Fruit fly (Drosophila melanogaster): Measurements from ENCODE around the gene CG9839.

Gene CG9839

dm6 chr3R:8805388-8805852 lies at the start of gene CG9839:
CG9839 (minus strand) TSS chr3R:8805802.
- no peak for TF ChIP-seq psq (optimal IDR thresholded peaks at IDR 0.05)
- no peak for TF ChIP-seq Dll (optimal IDR thresholded peaks at IDR 0.05)
- TF ChIP-seq usp (GFP tag; optimal IDR thresholded peaks at IDR 0.05) = no peak
- no peak for TF ChIP-seq pan (optimal IDR thresholded peaks at IDR 0.05)
- TF ChIP-seq CG8478 (optimal IDR thresholded peaks at IDR 0.05) = no peak
- TF ChIP-seq EcR (GFP tag; optimal IDR thresholded peaks at IDR 0.05) = no peak

- TF ChIP-seq pan (optimal IDR thresholded peaks at IDR 0.05) (no peak), Dll (optimal IDR thresholded peaks at IDR 0.05) (no peak), psq (optimal IDR thresholded peaks at IDR 0.05) (no peak), CG8478 (optimal IDR thresholded peaks at IDR 0.05) (no peak), EcR (GFP tag; optimal IDR thresholded peaks at IDR 0.05) (no peak), usp (GFP tag; optimal IDR thresholded peaks at IDR 0.05) (no peak)
These were observed 49.1 kb upstream of the CG9839 start for dm6 chr3R:8854619-8855206.

dm6 chr3R:8853706-8854105 lies 48.1 kb upstream of the CG9839 start:
- TF ChIP-seq CG8478 (optimal IDR thresholded peaks at IDR 0.05) (no peak), pan (optimal IDR thresholded peaks at IDR 0.05) (no peak), usp (GFP tag; optimal IDR thresholded peaks at IDR 0.05) (no peak), Dll (optimal IDR thresholded peaks at IDR 0.05) (no peak), psq (optimal IDR thresholded peaks at IDR 0.05) (no peak), EcR (GFP tag; optimal IDR thresholded peaks at IDR 0.05) (no peak)

dm6 chr3R:8853197-8853596 lies 47.6 kb upstream of the CG9839 start:
- TF ChIP-seq psq (optimal IDR thresholded peaks at IDR 0.05) (no peak), EcR (GFP tag; optimal IDR thresholded peaks at IDR 0.05) (no peak), CG8478 (optimal IDR thresholded peaks at IDR 0.05) (no peak), pan (optimal IDR thresholded peaks at IDR 0.05) (no peak), usp (GFP tag; optimal IDR thresholded peaks at IDR 0.05) (no peak), Dll (optimal IDR thresholded peaks at IDR 0.05) (no peak)

dm6 chr3R:8850616-8851015 lies 45.0 kb upstream of the CG9839 start:
- TF ChIP-seq usp (GFP tag; optimal IDR thresholded peaks at IDR 0.05) (no peak), CG8478 (optimal IDR thresholded peaks at IDR 0.05) (no peak)

- TF ChIP-seq Dll (optimal IDR thresholded peaks at IDR 0.05) = no peak
- no peak for TF ChIP-seq CG8478 (optimal IDR thresholded peaks at IDR 0.05)
- TF ChIP-seq EcR (GFP tag; optimal IDR thresholded peaks at IDR 0.05) = no peak
- TF ChIP-seq pan (optimal IDR thresholded peaks at IDR 0.05) = no peak
These were observed 44.0 kb upstream of the CG9839 start for dm6 chr3R:8849373-8850228.

- TF ChIP-seq Dll (optimal IDR thresholded peaks at IDR 0.05) (no peak), CG8478 (optimal IDR thresholded peaks at IDR 0.05) (no peak), EcR (GFP tag; optimal IDR thresholded peaks at IDR 0.05) (no peak), usp (GFP tag; optimal IDR thresholded peaks at IDR 0.05) (no peak), psq (optimal IDR thresholded peaks at IDR 0.05) (no peak), pan (optimal IDR thresholded peaks at IDR 0.05) (no peak)
These were observed 42.6 kb upstream of the CG9839 start for dm6 chr3R:8848190-8848589.

- TF ChIP-seq usp (GFP tag; optimal IDR thresholded peaks at IDR 0.05) = no peak
- TF ChIP-seq Dll (optimal IDR thresholded peaks at IDR 0.05) = no peak
- TF ChIP-seq CG8478 (optimal IDR thresholded peaks at IDR 0.05) = no peak
- no peak for TF ChIP-seq psq (optimal IDR thresholded peaks at IDR 0.05)
- no peak for TF ChIP-seq pan (optimal IDR thresholded peaks at IDR 0.05)
- no peak for TF ChIP-seq EcR (GFP tag; optimal IDR thresholded peaks at IDR 0.05)
These were observed 41.6 kb upstream of the CG9839 start for dm6 chr3R:8847096-8847639.

dm6 chr3R:8846154-8846648 lies 40.6 kb upstream of the CG9839 start:
- TF ChIP-seq Dll (optimal IDR thresholded peaks at IDR 0.05) (no peak), pan (optimal IDR thresholded peaks at IDR 0.05) (no peak), CG8478 (optimal IDR thresholded peaks at IDR 0.05) (no peak), usp (GFP tag; optimal IDR thresholded peaks at IDR 0.05) (no peak), psq (optimal IDR thresholded peaks at IDR 0.05) (no peak), EcR (GFP tag; optimal IDR thresholded peaks at IDR 0.05) (no peak)

- TF ChIP-seq EcR (GFP tag; optimal IDR thresholded peaks at IDR 0.05) (no peak), pan (optimal IDR thresholded peaks at IDR 0.05) (no peak), usp (GFP tag; optimal IDR thresholded peaks at IDR 0.05) (no peak), psq (optimal IDR thresholded peaks at IDR 0.05) (no peak), CG8478 (optimal IDR thresholded peaks at IDR 0.05) (no peak), Dll (optimal IDR thresholded peaks at IDR 0.05) (no peak)
These were observed 39.4 kb upstream of the CG9839 start for dm6 chr3R:8844955-8845354.

- TF ChIP-seq usp (GFP tag; optimal IDR thresholded peaks at IDR 0.05) = no peak
- TF ChIP-seq EcR (GFP tag; optimal IDR thresholded peaks at IDR 0.05) = no peak
- TF ChIP-seq CG8478 (optimal IDR thresholded peaks at IDR 0.05) = no peak
- TF ChIP-seq psq (optimal IDR thresholded peaks at IDR 0.05) = no peak
- TF ChIP-seq pan (optimal IDR thresholded peaks at IDR 0.05) = no peak
- no peak for TF ChIP-seq Dll (optimal IDR thresholded peaks at IDR 0.05)
These were observed 38.5 kb upstream of the CG9839 start for dm6 chr3R:8843942-8844637.

Data from whole organism.